Worm (Caenorhabditis elegans) whole organism, early embryonic: Measurements from ENCODE around the gene F53A9.8.

Experiments used
- B0310.2 ChIP-seq: sonication (generic microtip); optimal IDR thresholded peaks from 2 replicates; lab custom pipeline; 2016; ENCODE audit warnings: mild to moderate bottlenecking, missing genetic modification characterization, missing compliant biosample characterization
- F13C5.2 ChIP-seq: sonication (generic microtip); optimal IDR thresholded peaks from 2 replicates; lab custom pipeline; 2017; ENCODE audit warnings: mild to moderate bottlenecking, missing genetic modification characterization, inconsistent platforms, missing compliant biosample characterization
- aly-1 ChIP-seq: sonication (generic microtip); optimal IDR thresholded peaks from 2 replicates; lab custom pipeline; 2016; ENCODE audit warnings: missing genetic modification characterization, missing compliant biosample characterization
- ama-1 ChIP-seq: fragments of 150-350 bp; optimal IDR thresholded peaks from 2 replicates; lab custom pipeline; 2014
- ceh-13 ChIP-seq: fragments of 200-800 bp; sonication (Bioruptor generic); optimal IDR thresholded peaks from 2 replicates; lab custom pipeline; 2018; ENCODE audit warnings: mild to moderate bottlenecking, missing genetic modification characterization, missing compliant biosample characterization
- ceh-36 ChIP-seq: sonication (generic microtip); optimal IDR thresholded peaks from 2 replicates; lab custom pipeline; 2016; ENCODE audit warnings: missing genetic modification characterization, inconsistent platforms, missing compliant biosample characterization
- ets-7 ChIP-seq: sonication (generic microtip); optimal IDR thresholded peaks from 2 replicates; lab custom pipeline; 2016; ENCODE audit warnings: missing genotype, missing genetic modification characterization, missing compliant biosample characterization
- flt-1 ChIP-seq: fragments of 200-800 bp; sonication (Bioruptor generic); IDR thresholded peaks from 2 replicates; pipeline ENCODE4 v1.3.6; 2022; ENCODE audit warnings: missing genetic modification characterization, missing compliant biosample characterization
- hmbx-1 ChIP-seq: sonication (generic microtip); optimal IDR thresholded peaks from 2 replicates; lab custom pipeline; 2016; ENCODE audit warnings: mild to moderate bottlenecking, missing genetic modification characterization, missing compliant biosample characterization
- hmg-4 ChIP-seq: fragments of 200-800 bp; sonication (Bioruptor generic); optimal IDR thresholded peaks from 2 replicates; lab custom pipeline; 2018; ENCODE audit warnings: mild to moderate bottlenecking, missing genetic modification characterization, missing compliant biosample characterization
- hnd-1 ChIP-seq: sonication (generic microtip); optimal IDR thresholded peaks from 2 replicates; lab custom pipeline; 2016; ENCODE audit warnings: missing genetic modification characterization, missing compliant biosample characterization
- pes-1 ChIP-seq: fragments of 200-800 bp; sonication (Bioruptor generic); IDR thresholded peaks from 2 replicates; pipeline ENCODE4 v1.3.6; 2022; ENCODE audit warnings: missing genetic modification reagents, missing genetic modification characterization, missing compliant biosample characterization
- scrt-1 ChIP-seq: fragments of 200-800 bp; sonication (Bioruptor generic); IDR thresholded peaks from 2 replicates; pipeline ENCODE4 v1.3.6; 2022; ENCODE audit warnings: missing genetic modification characterization, missing compliant biosample characterization
- sea-1 ChIP-seq: fragments of 200-800 bp; sonication (Bioruptor generic); conservative IDR thresholded peaks from 2 replicates; pipeline ENCODE4 v1.3.6; 2022; ENCODE audit warnings: missing genetic modification characterization, missing compliant biosample characterization
- tbx-11 ChIP-seq: fragments of 200-800 bp; sonication (Bioruptor generic); IDR thresholded peaks from 2 replicates; pipeline ENCODE4 v1.3.6; 2022; ENCODE audit warnings: missing genetic modification characterization, missing compliant biosample characterization
- tbx-37 ChIP-seq: fragments of 200-800 bp; sonication (Bioruptor generic); conservative IDR thresholded peaks from 2 replicates; pipeline ENCODE4 v1.3.6; 2022; ENCODE audit warnings: missing genetic modification reagents, missing genetic modification characterization, missing compliant biosample characterization
- tra-4 ChIP-seq: sonication (generic microtip); optimal IDR thresholded peaks from 2 replicates; lab custom pipeline; 2017; ENCODE audit warnings: missing genetic modification characterization, missing compliant biosample characterization

F53A9.8 gene

DNA sequence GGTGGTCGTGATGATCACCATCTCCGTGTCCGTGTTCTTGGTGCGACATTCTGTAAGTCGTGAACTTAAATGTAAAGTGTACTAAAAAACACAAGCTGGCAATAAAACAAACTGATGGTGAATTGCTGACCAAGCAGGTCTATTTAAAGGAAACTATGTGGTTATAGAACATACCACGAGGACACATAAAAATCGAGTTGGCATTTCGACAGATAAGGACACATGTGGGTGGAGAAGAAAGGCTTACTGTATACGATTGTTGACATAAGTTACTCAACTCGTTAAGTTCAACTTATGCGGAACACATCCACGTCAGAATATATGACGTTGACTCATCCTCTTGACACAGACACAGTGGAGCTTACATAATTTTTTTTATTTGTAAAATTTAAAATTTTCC lies at the start of gene F53A9.8:
F53A9.8 (minus strand) TSS at position 49 of the 400 bp plus-strand sequence.
- TF ChIP-seq hmbx-1 (tag; lab: Kevin White, UChicago): no peak
- TF ChIP-seq B0310.2 (tag; lab: Kevin White, UChicago): no peak
- TF ChIP-seq flt-1 (GFP tag; lab: Robert Waterston, UW): no peak
- TF ChIP-seq pes-1 (GFP tag; lab: Robert Waterston, UW): no peak
- TF ChIP-seq aly-1: no peak
- TF ChIP-seq ets-7: no peak
- TF ChIP-seq ceh-13 (GFP tag; lab: Kevin White, UChicago): no peak
- TF ChIP-seq sea-1 (GFP tag; lab: Robert Waterston, UW): no peak
- no peak for TF ChIP-seq ceh-36
- no peak for TF ChIP-seq hmg-4 (GFP tag; lab: Kevin White, UChicago)
- no peak for TF ChIP-seq tra-4
- TF ChIP-seq ama-1: no peak
- no peak for TF ChIP-seq tbx-37
- TF ChIP-seq hnd-1 (tag; lab: Kevin White, UChicago): no peak
- no peak for TF ChIP-seq tbx-11
- TF ChIP-seq F13C5.2 (tag; lab: Kevin White, UChicago): no peak

- TF ChIP-seq hmg-4 (GFP tag; lab: Kevin White, UChicago) (no peak), ets-7 (no peak), flt-1 (GFP tag; lab: Robert Waterston, UW) (no peak), ama-1 (no peak), tbx-37 (no peak), tbx-11 (no peak), sea-1 (GFP tag; lab: Robert Waterston, UW) (no peak), tra-4 (no peak), scrt-1 (no peak), F13C5.2 (tag; lab: Kevin White, UChicago) (no peak), aly-1 (no peak), ceh-13 (GFP tag; lab: Kevin White, UChicago) (no peak), pes-1 (GFP tag; lab: Robert Waterston, UW) (no peak), hnd-1 (tag; lab: Kevin White, UChicago) (no peak), ceh-36 (no peak), hmbx-1 (tag; lab: Kevin White, UChicago) (no peak), B0310.2 (tag; lab: Kevin White, UChicago) (no peak)
Measured at ce11 chrX:8764044-8764443, 45.3 kb upstream of the F53A9.8 start.

DNA sequence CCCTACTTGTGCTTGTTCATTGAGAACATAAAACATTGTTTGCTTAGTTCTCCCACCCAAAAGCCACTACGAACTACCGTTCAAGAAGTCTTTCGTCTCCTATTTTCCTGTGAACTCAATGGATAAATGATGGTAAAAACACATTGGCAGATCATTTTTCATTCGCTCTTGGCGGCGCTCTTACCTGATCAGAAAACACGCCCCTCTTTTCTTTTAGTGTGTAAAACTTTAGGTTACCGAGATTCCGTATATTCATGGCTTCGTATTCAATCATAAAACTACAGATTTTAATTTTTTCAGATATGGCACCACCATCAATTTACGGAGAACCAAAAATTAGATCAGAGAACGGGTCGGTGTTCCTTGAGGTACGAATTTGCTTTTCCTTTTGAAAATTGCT lies 44.9 kb upstream of the F53A9.8 start, which contains the start of gene zig-12:
zig-12 (plus strand) TSS at position 301 of the 400 bp plus-strand sequence.
- no peak for TF ChIP-seq B0310.2 (tag; lab: Kevin White, UChicago)
- TF ChIP-seq pes-1 (GFP tag; lab: Robert Waterston, UW): no peak
- TF ChIP-seq sea-1 (GFP tag; lab: Robert Waterston, UW): no peak

DNA sequence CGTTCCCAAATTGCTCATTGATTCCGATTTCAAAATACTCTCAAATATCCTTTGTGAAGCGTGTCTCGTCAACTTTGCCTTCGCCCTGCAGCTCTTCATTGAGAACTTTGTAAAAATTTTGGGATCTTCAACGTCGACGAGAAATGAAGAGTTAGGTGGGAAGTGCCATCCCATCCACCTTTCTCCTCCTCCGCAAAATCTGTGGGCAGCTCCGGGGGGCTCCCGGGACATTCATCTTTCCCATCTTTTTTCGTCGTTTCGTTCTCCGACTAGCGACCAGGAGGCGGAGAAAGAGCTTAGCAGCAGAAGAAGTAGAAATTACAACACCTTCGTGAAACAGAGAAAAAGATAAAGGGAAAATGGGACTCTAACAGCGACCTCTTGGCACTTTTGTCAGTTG lies 44.2 kb upstream of the F53A9.8 start:
- TF ChIP-seq ceh-13 (GFP tag; lab: Kevin White, UChicago): no peak
- TF ChIP-seq B0310.2 (tag; lab: Kevin White, UChicago): no peak
- TF ChIP-seq hnd-1 (tag; lab: Kevin White, UChicago): no peak
- TF ChIP-seq sea-1 (GFP tag; lab: Robert Waterston, UW): no peak
- TF ChIP-seq ets-7: no peak

ce11 chrX:8761497-8761896 lies 42.8 kb upstream of the F53A9.8 start, which contains the start of gene M02D8.5:
M02D8.5 (minus strand) TSS chrX:8761597.
- no peak for TF ChIP-seq hmg-4 (GFP tag; lab: Kevin White, UChicago)

ce11 chrX:8761060-8761459 lies 42.4 kb upstream of the F53A9.8 start:
- TF ChIP-seq flt-1 (GFP tag; lab: Robert Waterston, UW) (no peak), hnd-1 (tag; lab: Kevin White, UChicago) (no peak), hmbx-1 (tag; lab: Kevin White, UChicago) (no peak), hmg-4 (GFP tag; lab: Kevin White, UChicago) (no peak), tbx-37 (no peak), tbx-11 (no peak), pes-1 (GFP tag; lab: Robert Waterston, UW) (no peak), ceh-36 (no peak)

DNA sequence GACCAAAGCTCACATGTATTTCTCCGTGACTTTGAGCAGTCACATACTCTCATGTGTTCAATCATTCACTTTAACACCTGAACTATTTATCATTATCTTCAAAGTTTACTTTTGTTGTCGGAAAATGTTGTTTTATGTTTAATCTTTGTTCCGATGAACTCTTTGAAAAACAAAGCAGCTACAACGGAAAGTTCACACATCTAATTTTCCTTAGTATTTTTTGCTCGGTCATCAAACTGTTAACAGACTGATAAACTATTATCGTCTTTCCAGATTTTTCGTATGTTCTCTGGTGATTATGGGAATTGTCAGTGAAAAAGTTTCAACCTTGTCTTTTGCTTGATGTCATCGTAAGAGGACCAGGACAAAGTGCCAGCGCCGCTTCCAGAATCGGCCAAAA lies 37.3 kb upstream of the F53A9.8 start:
- TF ChIP-seq tra-4: no peak
- TF ChIP-seq ama-1: no peak
- TF ChIP-seq tbx-11: no peak
- no peak for TF ChIP-seq F13C5.2 (tag; lab: Kevin White, UChicago)
- no peak for TF ChIP-seq tbx-37
- no peak for TF ChIP-seq ets-7
- no peak for TF ChIP-seq hnd-1 (tag; lab: Kevin White, UChicago)
- TF ChIP-seq B0310.2 (tag; lab: Kevin White, UChicago): no peak
- no peak for TF ChIP-seq scrt-1
- no peak for TF ChIP-seq flt-1 (GFP tag; lab: Robert Waterston, UW)
- no peak for TF ChIP-seq hmg-4 (GFP tag; lab: Kevin White, UChicago)
- TF ChIP-seq pes-1 (GFP tag; lab: Robert Waterston, UW): no peak
- TF ChIP-seq ceh-13 (GFP tag; lab: Kevin White, UChicago): no peak
- TF ChIP-seq hmbx-1 (tag; lab: Kevin White, UChicago): no peak
- no peak for TF ChIP-seq sea-1 (GFP tag; lab: Robert Waterston, UW)
- TF ChIP-seq ceh-36: no peak

DNA sequence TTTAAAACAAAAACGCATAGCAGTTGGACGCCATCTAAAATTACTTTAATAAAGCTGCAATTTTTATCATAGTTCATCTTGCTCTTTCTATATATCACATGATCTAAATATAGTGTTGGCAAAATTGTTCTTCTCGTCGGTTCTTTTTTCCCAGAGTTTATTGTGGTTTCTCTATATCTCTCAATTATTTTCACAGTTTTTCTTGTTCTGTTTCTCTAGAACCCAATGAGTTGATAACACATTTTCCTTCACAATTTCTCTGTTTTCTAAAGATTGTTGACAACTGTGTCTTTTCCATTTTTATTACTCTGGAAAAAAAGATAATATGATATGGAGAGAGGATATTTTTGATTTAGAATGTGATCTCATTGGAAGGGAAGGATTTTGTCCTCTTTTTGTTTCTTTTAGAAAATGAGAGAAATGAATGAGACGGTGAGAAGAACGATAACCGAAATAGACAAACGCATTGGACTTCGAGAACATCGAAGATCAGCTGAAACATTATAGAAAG lies 35.6 kb upstream of the F53A9.8 start:
- TF ChIP-seq hmg-4 (GFP tag; lab: Kevin White, UChicago) (no peak), tra-4 (no peak)

DNA sequence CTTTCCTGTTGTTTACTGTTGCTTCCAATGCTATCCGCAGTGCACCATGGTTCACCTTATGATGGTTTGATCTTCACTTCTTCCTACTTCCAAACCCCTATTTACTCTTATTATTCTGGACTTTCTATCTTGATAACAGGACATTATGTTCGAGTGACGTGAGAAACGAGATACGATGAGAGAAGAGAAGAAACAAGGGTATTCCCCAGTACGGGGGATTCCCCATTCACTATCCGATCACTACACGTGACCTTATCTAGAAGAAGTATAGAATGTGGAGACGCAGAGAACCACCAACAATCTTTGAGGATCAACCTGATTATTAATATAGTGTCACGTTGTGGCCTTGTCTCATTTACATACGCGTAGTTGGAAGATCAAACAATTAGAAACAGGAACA lies 33.8 kb upstream of the F53A9.8 start:
- TF ChIP-seq hmbx-1 (tag; lab: Kevin White, UChicago): no peak
- no peak for TF ChIP-seq hmg-4 (GFP tag; lab: Kevin White, UChicago)
- no peak for TF ChIP-seq sea-1 (GFP tag; lab: Robert Waterston, UW)
- TF ChIP-seq flt-1 (GFP tag; lab: Robert Waterston, UW): no peak
- TF ChIP-seq hnd-1 (tag; lab: Kevin White, UChicago): no peak
